Fruit fly (Drosophila melanogaster) whole organism, embryonic: ENCODE results near the gene Mvb12.

Experiments used
- ATbp ChIP-seq: fragments of 200-800 bp; sonication (Bioruptor generic); optimal IDR thresholded peaks from 2 replicates; lab custom pipeline; 2017; ENCODE audit warnings: missing biosample characterization, mild to moderate bottlenecking, missing genetic modification characterization, missing genetic modification reagents
- Awh ChIP-seq: fragments of 200-800 bp; sonication (Bioruptor generic); IDR thresholded peaks from 2 replicates; pipeline ENCODE4, ENCODE4 v1.3.6; 2022; ENCODE audit warnings: missing biosample characterization, missing genetic modification characterization
- Blimp-1 ChIP-seq: fragments of 200-800 bp; sonication (Bioruptor generic); optimal IDR thresholded peaks from 3 replicates; lab custom pipeline; 2018; ENCODE audit warnings: missing biosample characterization, missing genetic modification characterization, mild to moderate bottlenecking, moderate library complexity, missing genetic modification reagents
- CG11085 ChIP-seq: fragments of 200-800 bp; sonication (Bioruptor generic); IDR thresholded peaks from 2 replicates; pipeline ENCODE4 v1.3.6; 2022; ENCODE audit warnings: missing biosample characterization, missing genetic modification characterization
- CG11695 ChIP-seq: fragments of 200-800 bp; sonication (Bioruptor generic); IDR thresholded peaks from 3 replicates; pipeline ENCODE4 v1.3.6; 2022; ENCODE audit warnings: missing biosample characterization, missing genetic modification characterization
- CG12104 ChIP-seq: fragments of 200-800 bp; sonication (Bioruptor generic); optimal IDR thresholded peaks from 3 replicates; lab custom pipeline; 2016; ENCODE audit warnings: missing biosample characterization, missing genetic modification characterization
- CG14860 ChIP-seq: fragments of 200-800 bp; sonication (Bioruptor generic); IDR thresholded peaks from 3 replicates; pipeline ENCODE4 v1.3.6; 2022; ENCODE audit warnings: missing biosample characterization, missing genetic modification characterization; ENCODE audit not compliant: partially characterized antibody
- CG15601 ChIP-seq: fragments of 200-800 bp; sonication (Bioruptor generic); optimal IDR thresholded peaks from 3 replicates; lab custom pipeline; 2019; ENCODE audit warnings: missing biosample characterization, mild to moderate bottlenecking, missing genetic modification characterization, moderate library complexity
- CG16863 ChIP-seq: fragments of 200-800 bp; sonication (Bioruptor generic); optimal IDR thresholded peaks from 3 replicates; lab custom pipeline; 2016; ENCODE audit warnings: missing biosample characterization, missing genetic modification characterization
- CG17328 ChIP-seq: fragments of 200-800 bp; sonication (Bioruptor generic); IDR thresholded peaks from 2 replicates; pipeline ENCODE4 v1.3.6; 2022; ENCODE audit warnings: missing biosample characterization, missing genetic modification characterization
- CG17361 ChIP-seq: fragments of 200-800 bp; sonication (Bioruptor generic); IDR thresholded peaks from 3 replicates; pipeline ENCODE4 v1.3.6; 2022; ENCODE audit warnings: missing biosample characterization, missing genetic modification characterization
- CG18599 ChIP-seq: fragments of 200-800 bp; sonication (Bioruptor generic); optimal IDR thresholded peaks from 3 replicates; lab custom pipeline; 2017; ENCODE audit warnings: missing biosample characterization, missing genetic modification characterization, mild to moderate bottlenecking, moderate library complexity, missing genetic modification reagents
- CG31224 ChIP-seq: fragments of 200-800 bp; sonication (Bioruptor generic); IDR thresholded peaks from 2 replicates; pipeline ENCODE4 v1.3.6; 2022; ENCODE audit warnings: missing biosample characterization, missing genetic modification characterization
- CG31365 ChIP-seq: fragments of 200-800 bp; sonication (Bioruptor generic); optimal IDR thresholded peaks from 2 replicates; lab custom pipeline; 2018; ENCODE audit warnings: missing biosample characterization, mild to moderate bottlenecking, missing genetic modification characterization
- CG4424 ChIP-seq: fragments of 200-800 bp; sonication (Bioruptor generic); optimal IDR thresholded peaks from 3 replicates; lab custom pipeline; 2016; ENCODE audit warnings: missing biosample characterization, missing genetic modification characterization
- CG4707 ChIP-seq: fragments of 200-800 bp; sonication (Bioruptor generic); optimal IDR thresholded peaks from 2 replicates; lab custom pipeline; 2018; ENCODE audit warnings: missing biosample characterization, mild to moderate bottlenecking, missing genetic modification characterization, moderate library complexity
- CG6272 ChIP-seq: fragments of 200-800 bp; sonication (Bioruptor generic); IDR thresholded peaks from 2 replicates; pipeline ENCODE4 v1.3.6; 2022; ENCODE audit warnings: missing biosample characterization, missing genetic modification characterization
- CG7271 ChIP-seq: fragments of 200-800 bp; sonication (Bioruptor generic); optimal IDR thresholded peaks from 2 replicates; lab custom pipeline; 2018; ENCODE audit warnings: missing biosample characterization, mild to moderate bottlenecking, missing genetic modification characterization, moderate library complexity
- CG7357 ChIP-seq: fragments of 200-800 bp; sonication (Bioruptor generic); IDR thresholded peaks from 3 replicates; pipeline ENCODE4 v1.3.6; 2022; ENCODE audit warnings: missing biosample characterization, missing genetic modification characterization
- CG8359 ChIP-seq: fragments of 200-800 bp; sonication (Bioruptor generic); optimal IDR thresholded peaks from 2 replicates; lab custom pipeline; 2017; ENCODE audit warnings: missing biosample characterization, mild to moderate bottlenecking, missing genetic modification characterization, borderline replicate concordance
- CG9817 ChIP-seq: fragments of 200-800 bp; sonication (Bioruptor generic); optimal IDR thresholded peaks from 2 replicates; lab custom pipeline; 2018; ENCODE audit warnings: missing biosample characterization, mild to moderate bottlenecking, missing genetic modification characterization, moderate library complexity
- CG9876 ChIP-seq: fragments of 200-800 bp; sonication (Bioruptor generic); optimal IDR thresholded peaks from 2 replicates; lab custom pipeline; 2016; ENCODE audit warnings: missing biosample characterization, missing genetic modification characterization
- D ChIP-seq, 2 experiments: fragments of 200-800 bp in 1 of 2; fragments of >200 bp in 1 of 2; sonication (Bioruptor generic) in 1 of 2; optimal IDR thresholded peaks; 2 replicates in 1 of 2; 3 replicates in 1 of 2; lab custom pipeline; 2017; ENCODE audit warnings: mild to moderate bottlenecking in 1 of 2, missing biosample characterization in 1 of 2, missing genetic modification characterization in 1 of 2, missing genetic modification reagents in 1 of 2
- Dad ChIP-seq: fragments of 200-800 bp; sonication (Bioruptor generic); optimal IDR thresholded peaks from 3 replicates; lab custom pipeline; 2016; ENCODE audit warnings: missing biosample characterization, missing genetic modification characterization
- Dbx ChIP-seq: fragments of 200-800 bp; sonication (Bioruptor generic); IDR thresholded peaks from 3 replicates; pipeline ENCODE4 v1.3.6; 2022; ENCODE audit warnings: missing biosample characterization, missing genetic modification characterization
- Fer1 ChIP-seq: fragments of 200-800 bp; sonication (Bioruptor generic); optimal IDR thresholded peaks from 2 replicates; lab custom pipeline; 2017; ENCODE audit warnings: missing biosample characterization, mild to moderate bottlenecking, missing genetic modification characterization
- Gsc ChIP-seq: fragments of 200-800 bp; sonication (Bioruptor generic); IDR thresholded peaks from 2 replicates; pipeline ENCODE4 v1.3.6; 2022; ENCODE audit warnings: missing biosample characterization, missing genetic modification characterization
- H15 ChIP-seq: fragments of 200-800 bp; sonication (Bioruptor generic); IDR thresholded peaks from 3 replicates; pipeline ENCODE4 v1.3.6; 2022; ENCODE audit warnings: missing biosample characterization, missing genetic modification characterization
- H2.0 ChIP-seq: fragments of 200-800 bp; sonication (Bioruptor generic); IDR thresholded peaks from 2 replicates; pipeline ENCODE4 v1.3.6; 2022; ENCODE audit warnings: missing biosample characterization, missing genetic modification characterization
- NFAT ChIP-seq: fragments of 200-800 bp; sonication (Bioruptor generic); IDR thresholded peaks from 2 replicates; pipeline ENCODE4 v1.3.6; 2022; ENCODE audit warnings: missing biosample characterization, missing genetic modification characterization
- Tbp ChIP-seq: fragments of >200 bp; optimal IDR thresholded peaks from 2 replicates; lab custom pipeline; 2018; ENCODE audit warnings: missing biosample characterization, missing genetic modification characterization
- ac ChIP-seq: fragments of 200-800 bp; sonication (Bioruptor generic); optimal IDR thresholded peaks from 3 replicates; lab custom pipeline; 2017; ENCODE audit warnings: missing biosample characterization, mild to moderate bottlenecking, missing genetic modification characterization
- aop ChIP-seq: fragments of 200-800 bp; sonication (Bioruptor generic); IDR thresholded peaks from 2 replicates; pipeline ENCODE4 v1.3.6; 2022; ENCODE audit warnings: missing biosample characterization, missing genetic modification characterization
- ara ChIP-seq: fragments of 200-800 bp; sonication (Bioruptor generic); IDR thresholded peaks from 2 replicates; pipeline ENCODE4 v1.3.6; 2022; ENCODE audit warnings: missing biosample characterization, missing genetic modification characterization
- bcd ChIP-seq: fragments of 200-800 bp; sonication (Bioruptor generic); optimal IDR thresholded peaks from 2 replicates; lab custom pipeline; 2017; ENCODE audit warnings: missing biosample characterization, mild to moderate bottlenecking, missing genetic modification characterization
- bigmax ChIP-seq: fragments of 200-800 bp; sonication (Bioruptor generic); optimal IDR thresholded peaks from 2 replicates; lab custom pipeline; 2018; ENCODE audit warnings: missing biosample characterization, mild to moderate bottlenecking, missing genetic modification characterization
- chm ChIP-seq: fragments of 200-800 bp; sonication (Bioruptor generic); IDR thresholded peaks from 2 replicates; pipeline ENCODE4 v1.3.6; 2022; ENCODE audit warnings: missing biosample characterization, missing genetic modification characterization
- chn ChIP-seq: fragments of 200-800 bp; sonication (Bioruptor generic); optimal IDR thresholded peaks from 2 replicates; lab custom pipeline; 2016; ENCODE audit warnings: missing biosample characterization, missing genetic modification characterization
- cwo ChIP-seq: fragments of 200-800 bp; sonication (Bioruptor generic); optimal IDR thresholded peaks from 3 replicates; lab custom pipeline; 2017; ENCODE audit warnings: missing biosample characterization, missing genetic modification characterization, mild to moderate bottlenecking, moderate library complexity, missing genetic modification reagents
- grau ChIP-seq: fragments of 200-800 bp; optimal IDR thresholded peaks from 3 replicates; lab custom pipeline; 2019; ENCODE audit warnings: missing biosample characterization, mild to moderate bottlenecking, missing genetic modification characterization, moderate library complexity
- hkb ChIP-seq, 2 experiments: fragments of 200-800 bp in 1 of 2; fragments of >200 bp in 1 of 2; sonication (Bioruptor generic) in 1 of 2; IDR thresholded peaks in 1 of 2; optimal IDR thresholded peaks in 1 of 2; 2 replicates each; pipeline versions ENCODE4 v1.3.6 to Lab custom; 2017 to 2022; ENCODE audit warnings: missing biosample characterization in 1 of 2, missing genetic modification characterization in 1 of 2
- klu ChIP-seq: fragments of 200-800 bp; sonication (Bioruptor generic); IDR thresholded peaks from 2 replicates; pipeline ENCODE4 v1.3.6; 2022; ENCODE audit warnings: missing biosample characterization, missing genetic modification characterization
- kni ChIP-seq: fragments of 200-800 bp; sonication (Bioruptor generic); optimal IDR thresholded peaks from 3 replicates; lab custom pipeline; 2017; ENCODE audit warnings: mild to moderate bottlenecking, missing biosample characterization, missing genetic modification reagents, missing genetic modification characterization
- lilli ChIP-seq: fragments of 200-800 bp; sonication (Bioruptor generic); optimal IDR thresholded peaks from 3 replicates; lab custom pipeline; 2016; ENCODE audit warnings: missing biosample characterization, missing genetic modification characterization
- mirr ChIP-seq: fragments of 200-800 bp; sonication (Bioruptor generic); optimal IDR thresholded peaks from 3 replicates; lab custom pipeline; 2018; ENCODE audit warnings: missing biosample characterization, mild to moderate bottlenecking, missing genetic modification characterization
- p53 ChIP-seq: fragments of 200-800 bp; sonication (Bioruptor generic); optimal IDR thresholded peaks from 2 replicates; lab custom pipeline; 2016; ENCODE audit warnings: missing biosample characterization, missing genetic modification characterization
- ranshi ChIP-seq: fragments of 200-800 bp; sonication (Bioruptor generic); IDR thresholded peaks from 2 replicates; pipeline ENCODE4 v1.3.6; 2022; ENCODE audit warnings: missing biosample characterization, missing genetic modification characterization
- schlank ChIP-seq: fragments of 200-800 bp; sonication (Bioruptor generic); optimal IDR thresholded peaks from 2 replicates; lab custom pipeline; 2018; ENCODE audit warnings: missing biosample characterization, mild to moderate bottlenecking, missing genetic modification characterization
- seq ChIP-seq: fragments of 200-800 bp; sonication (Bioruptor generic); IDR thresholded peaks from 2 replicates; pipeline ENCODE4 v1.3.6; 2022; ENCODE audit warnings: missing biosample characterization, missing genetic modification characterization
- tin ChIP-seq: fragments of 200-800 bp; sonication (Bioruptor generic); optimal IDR thresholded peaks from 3 replicates; lab custom pipeline; 2016; ENCODE audit warnings: missing biosample characterization, missing genetic modification characterization

Mvb12 gene

dm6 chrX:18085470-18085797, 15.7 kb downstream of the Mvb12 start, which contains the start of gene Ada3 (continued):
- peak; percentile 42 for TF ChIP-seq CG6272 (GFP tag; lab: Robert Waterston, UW)
- peak; percentile 96 for TF ChIP-seq CG4707 (GFP tag; lab: Kevin White, UChicago)
- peak; percentile 48 for TF ChIP-seq cwo (GFP tag; lab: Kevin White, UChicago)
- TF ChIP-seq H2.0 (GFP tag; lab: Robert Waterston, UW), result peak; percentile 37; the same call in 1 of the 2 replicates
- TF ChIP-seq CG15601 (tag; lab: Kevin White, UChicago), result peak; percentile 62
- no peak for TF ChIP-seq Tbp (GFP tag; lab: Kevin White, UChicago)
- no peak for TF ChIP-seq p53 (GFP tag; lab: Kevin White, UChicago)
- TF ChIP-seq CG31365, result no peak
- TF ChIP-seq D (optimal IDR thresholded peaks at IDR 0.05; lab: Kevin White, UChicago), result no peak
- TF ChIP-seq D (GFP tag; optimal IDR thresholded peaks at IDR 0.05; lab: Kevin White, UChicago), result peak; percentile 45
- no peak for TF ChIP-seq hkb (optimal IDR thresholded peaks at IDR 0.05; lab: Kevin White, UChicago)
- peak; percentile 77 for TF ChIP-seq hkb (GFP tag; IDR thresholded peaks at IDR 0.05; lab: Robert Waterston, UW)
- TF ChIP-seq CG16863 (GFP tag; lab: Kevin White, UChicago), result peak; percentile 77
- TF ChIP-seq CG7357 (GFP tag; lab: Robert Waterston, UW), result peak; percentile 60; the same call in 2 of the 3 replicates
- TF ChIP-seq klu (GFP tag; lab: Robert Waterston, UW), result peak; percentile 51
- peak; percentile 18 for TF ChIP-seq CG8359 (GFP tag; lab: Kevin White, UChicago)
- TF ChIP-seq grau, result peak; percentile 82
- TF ChIP-seq ATbp (GFP tag; lab: Kevin White, UChicago), result no peak
- TF ChIP-seq CG9876 (GFP tag; lab: Kevin White, UChicago), result peak; percentile 37
- TF ChIP-seq Dad (GFP tag; lab: Kevin White, UChicago), result peak; percentile 53
- TF ChIP-seq CG17361, result peak; percentile 79
- peak; percentile 13 for TF ChIP-seq mirr (GFP tag; lab: Kevin White, UChicago)
- TF ChIP-seq Gsc (GFP tag; lab: Robert Waterston, UW), result no peak
- peak; percentile 79 for TF ChIP-seq bcd (GFP tag; lab: Kevin White, UChicago)
- peak; percentile 78 for TF ChIP-seq tin (GFP tag; lab: Kevin White, UChicago)
- peak; percentile 77 for TF ChIP-seq CG9817
- TF ChIP-seq CG11695 (GFP tag; lab: Robert Waterston, UW), result peak; percentile 54; the same call in 1 of the 3 replicates
- TF ChIP-seq CG4424 (GFP tag; lab: Kevin White, UChicago), result peak; percentile 87
- no peak for TF ChIP-seq seq
- no peak for TF ChIP-seq Awh (GFP tag; lab: Robert Waterston, UW)
- peak; percentile 67 for TF ChIP-seq CG17328
- peak; percentile 55 for TF ChIP-seq Blimp-1 (GFP tag; lab: Kevin White, UChicago)
- no peak for TF ChIP-seq ara
- TF ChIP-seq CG7271 (tag; lab: Kevin White, UChicago), result no peak
- TF ChIP-seq ranshi (GFP tag; lab: Robert Waterston, UW), result peak; percentile 43; the same call in 1 of the 2 replicates
- TF ChIP-seq chm (GFP tag; lab: Robert Waterston, UW), result no peak
- peak; percentile 74 for TF ChIP-seq Fer1 (GFP tag; lab: Kevin White, UChicago)
- no peak for TF ChIP-seq kni (GFP tag; lab: Kevin White, UChicago)
- TF ChIP-seq CG18599, result peak; percentile 76
- TF ChIP-seq CG14860 (GFP tag; lab: Robert Waterston, UW), result no peak
- TF ChIP-seq schlank, result no peak
- TF ChIP-seq ac (GFP tag; lab: Kevin White, UChicago), result no peak
- TF ChIP-seq CG12104, result peak; percentile 60
- peak; percentile 46 for TF ChIP-seq CG11085 (GFP tag; lab: Robert Waterston, UW)
- no peak for TF ChIP-seq bigmax (GFP tag; lab: Kevin White, UChicago)
- TF ChIP-seq lilli, result peak; percentile 87
- peak; percentile 40; the same call in 1 of the 3 replicates for TF ChIP-seq H15 (GFP tag; lab: Robert Waterston, UW)
- TF ChIP-seq aop (GFP tag; lab: Robert Waterston, UW), result no peak
- TF ChIP-seq NFAT (GFP tag; lab: Robert Waterston, UW), result peak; percentile 75
- peak; percentile 61 for TF ChIP-seq chn
- peak; percentile 74; the same call in 2 of the 3 replicates for TF ChIP-seq Dbx (GFP tag; lab: Robert Waterston, UW)
- TF ChIP-seq CG31224 (GFP tag; lab: Robert Waterston, UW), result peak; percentile 59; the same call in 1 of the 2 replicates
